Fruit fly (Drosophila melanogaster) whole organism, prepupa: ENCODE data around the gene mdlc.

ENCODE experiments used
- CG10669 ChIP-seq: fragments of 200-800 bp; sonication (Bioruptor generic); optimal IDR thresholded peaks from 3 replicates; lab custom pipeline; 2018; ENCODE audit warnings: missing biosample characterization, mild to moderate bottlenecking, missing genetic modification characterization, moderate library complexity
- CG11294 ChIP-seq: fragments of 200-800 bp; sonication (Bioruptor generic); IDR thresholded peaks from 2 replicates; pipeline ENCODE4 v1.3.6; 2022; ENCODE audit warnings: missing biosample characterization, missing genetic modification characterization
- CG11902 ChIP-seq: fragments of 200-800 bp; sonication (Bioruptor generic); optimal IDR thresholded peaks from 3 replicates; lab custom pipeline; 2016; ENCODE audit warnings: missing biosample characterization, missing genetic modification characterization
- CG1621 ChIP-seq: fragments of 200-800 bp; sonication (Bioruptor generic); optimal IDR thresholded peaks from 3 replicates; lab custom pipeline; 2018; ENCODE audit warnings: missing biosample characterization, mild to moderate bottlenecking, missing genetic modification characterization
- CG31627 ChIP-seq: fragments of 200-800 bp; sonication (Bioruptor generic); optimal IDR thresholded peaks from 3 replicates; lab custom pipeline; 2016; ENCODE audit warnings: missing biosample characterization, missing genetic modification characterization
- CG32006 ChIP-seq: fragments of 200-800 bp; sonication (Bioruptor generic); optimal IDR thresholded peaks from 3 replicates; lab custom pipeline; 2017; ENCODE audit warnings: missing biosample characterization, mild to moderate bottlenecking, missing genetic modification characterization
- CG3919 ChIP-seq: fragments of 200-800 bp; sonication (Bioruptor generic); optimal IDR thresholded peaks from 3 replicates; lab custom pipeline; 2016; ENCODE audit warnings: missing biosample characterization, missing genetic modification characterization
- CG4318 ChIP-seq: fragments of 200-800 bp; sonication (Bioruptor generic); optimal IDR thresholded peaks from 3 replicates; lab custom pipeline; 2017; ENCODE audit warnings: missing biosample characterization, mild to moderate bottlenecking, missing genetic modification characterization
- CG6163 ChIP-seq: fragments of 200-800 bp; sonication (Bioruptor generic); IDR thresholded peaks from 3 replicates; pipeline ENCODE4 v1.3.6; 2022; ENCODE audit warnings: missing biosample characterization, missing genetic modification characterization
- CG6792 ChIP-seq: fragments of 200-800 bp; sonication (Bioruptor generic); optimal IDR thresholded peaks from 3 replicates; lab custom pipeline; 2016; ENCODE audit warnings: missing biosample characterization, missing genetic modification characterization
- CG6808 ChIP-seq: fragments of 200-800 bp; sonication (Bioruptor generic); optimal IDR thresholded peaks from 3 replicates; lab custom pipeline; 2017; ENCODE audit warnings: missing biosample characterization, missing genetic modification characterization, mild to moderate bottlenecking, moderate library complexity, missing genetic modification reagents
- CG6854 ChIP-seq: fragments of 200-800 bp; sonication (Bioruptor generic); optimal IDR thresholded peaks from 2 replicates; lab custom pipeline; 2017; ENCODE audit warnings: missing biosample characterization, mild to moderate bottlenecking, missing genetic modification characterization
- CG8119 ChIP-seq: fragments of 200-800 bp; sonication (Bioruptor generic); IDR thresholded peaks from 3 replicates; pipeline ENCODE4 v1.3.6; 2022; ENCODE audit warnings: missing biosample characterization, missing genetic modification characterization
- CG8632 ChIP-seq: fragments of 200-800 bp; sonication (Bioruptor generic); optimal IDR thresholded peaks from 3 replicates; lab custom pipeline; 2016; ENCODE audit warnings: missing biosample characterization, missing genetic modification characterization
- Eip78C ChIP-seq: fragments of 200-800 bp; sonication (Bioruptor generic); peaks from one replicate; lab custom pipeline; 2016; ENCODE audit warnings: missing biosample characterization, missing genetic modification characterization
- Eip93F ChIP-seq: fragments of 200-800 bp; sonication (Bioruptor generic); optimal IDR thresholded peaks from 2 replicates; lab custom pipeline; 2016; ENCODE audit warnings: missing biosample characterization, mild to moderate bottlenecking, missing genetic modification characterization
- Ets21C ChIP-seq: fragments of 200-800 bp; sonication (Bioruptor generic); optimal IDR thresholded peaks from 3 replicates; lab custom pipeline; 2016; ENCODE audit warnings: missing biosample characterization, missing genetic modification characterization
- Gug ChIP-seq: fragments of 200-800 bp; sonication (Bioruptor generic); IDR thresholded peaks from 2 replicates; pipeline ENCODE4 v1.3.6; 2022; ENCODE audit warnings: missing biosample characterization, missing genetic modification characterization
- Hr38 ChIP-seq: sonication (Bioruptor generic); optimal IDR thresholded peaks from 2 replicates; lab custom pipeline; 2016; ENCODE audit warnings: missing biosample characterization, missing genetic modification characterization
- Hr4 ChIP-seq: fragments of 200-800 bp; sonication (Bioruptor generic); optimal IDR thresholded peaks from 3 replicates; lab custom pipeline; 2016; ENCODE audit warnings: missing biosample characterization, missing genetic modification characterization
- Lpt ChIP-seq: fragments of 200-800 bp; sonication (Bioruptor generic); optimal IDR thresholded peaks from 3 replicates; lab custom pipeline; 2016; ENCODE audit warnings: missing biosample characterization, missing genetic modification characterization
- Met ChIP-seq: fragments of 200-800 bp; sonication (Bioruptor generic); optimal IDR thresholded peaks from 3 replicates; lab custom pipeline; 2016; ENCODE audit warnings: missing biosample characterization, missing genetic modification characterization
- OdsH ChIP-seq: fragments of 200-800 bp; sonication (Bioruptor generic); optimal IDR thresholded peaks from 3 replicates; lab custom pipeline; 2016; ENCODE audit warnings: missing biosample characterization, missing genetic modification characterization
- Smox ChIP-seq: fragments of 200-800 bp; sonication (Bioruptor generic); optimal IDR thresholded peaks from 3 replicates; lab custom pipeline; 2016; ENCODE audit warnings: missing biosample characterization, missing genetic modification characterization
- Sox102F ChIP-seq: fragments of 200-800 bp; sonication (Bioruptor generic); optimal IDR thresholded peaks from 2 replicates; lab custom pipeline; 2016; ENCODE audit warnings: missing biosample characterization, mild to moderate bottlenecking, missing genetic modification characterization
- Sox14 ChIP-seq: fragments of 200-800 bp; sonication (Bioruptor generic); optimal IDR thresholded peaks from 3 replicates; lab custom pipeline; 2016; ENCODE audit warnings: missing biosample characterization, missing genetic modification characterization
- Sox15 ChIP-seq: fragments of 200-800 bp; sonication (Bioruptor generic); optimal IDR thresholded peaks from 3 replicates; lab custom pipeline; 2016; ENCODE audit warnings: missing biosample characterization, missing genetic modification characterization
- achi ChIP-seq: fragments of 200-800 bp; sonication (Bioruptor generic); optimal IDR thresholded peaks from 3 replicates; lab custom pipeline; 2016; ENCODE audit warnings: missing biosample characterization, missing genetic modification characterization
- cyc ChIP-seq: fragments of 200-800 bp; sonication (Bioruptor generic); optimal IDR thresholded peaks from 3 replicates; lab custom pipeline; 2016; ENCODE audit warnings: missing biosample characterization, missing genetic modification characterization
- dac ChIP-seq: fragments of 200-800 bp; sonication (Bioruptor generic); optimal IDR thresholded peaks from 2 replicates; lab custom pipeline; 2017; ENCODE audit warnings: missing biosample characterization, mild to moderate bottlenecking, missing genetic modification characterization
- dsx ChIP-seq: fragments of 200-800 bp; optimal IDR thresholded peaks from 3 replicates; lab custom pipeline; 2019; ENCODE audit warnings: missing biosample characterization, mild to moderate bottlenecking, missing genetic modification characterization, moderate library complexity; ENCODE audit not compliant: poor library complexity, severe bottlenecking
- eg ChIP-seq: fragments of 200-800 bp; sonication (Bioruptor generic); IDR thresholded peaks from 3 replicates; pipeline ENCODE4 v1.3.6; 2022; ENCODE audit warnings: missing biosample characterization, missing genetic modification characterization
- esn ChIP-seq: fragments of 200-800 bp; sonication (Bioruptor generic); optimal IDR thresholded peaks from 2 replicates; lab custom pipeline; 2016; ENCODE audit warnings: missing biosample characterization, mild to moderate bottlenecking, missing genetic modification characterization, moderate library complexity
- fd59A ChIP-seq: fragments of 200-800 bp; sonication (Bioruptor generic); optimal IDR thresholded peaks from 2 replicates; lab custom pipeline; 2017; ENCODE audit warnings: missing biosample characterization, mild to moderate bottlenecking, missing genetic modification characterization, missing genetic modification reagents
- fd85E ChIP-seq: fragments of 200-800 bp; sonication (Bioruptor generic); optimal IDR thresholded peaks from 3 replicates; lab custom pipeline; 2016; ENCODE audit warnings: missing biosample characterization, missing genetic modification characterization
- fkh ChIP-seq: fragments of 200-800 bp; sonication (Bioruptor generic); optimal IDR thresholded peaks from 3 replicates; lab custom pipeline; 2017; ENCODE audit warnings: missing biosample characterization, mild to moderate bottlenecking, missing genetic modification characterization, moderate library complexity
- lz ChIP-seq: fragments of 200-800 bp; sonication (Bioruptor generic); optimal IDR thresholded peaks from 3 replicates; lab custom pipeline; 2016; ENCODE audit warnings: missing biosample characterization, missing genetic modification characterization
- net ChIP-seq: fragments of 200-800 bp; sonication (Bioruptor generic); optimal IDR thresholded peaks from 3 replicates; lab custom pipeline; 2016; ENCODE audit warnings: missing biosample characterization, missing genetic modification characterization
- salr ChIP-seq, 2 experiments: fragments of 200-800 bp; sonication (Bioruptor generic); optimal IDR thresholded peaks; 3 replicates each; lab custom pipeline; 2016 to 2018; ENCODE audit warnings: missing biosample characterization in 2 of 2, missing genetic modification characterization in 2 of 2, mild to moderate bottlenecking in 1 of 2
- spab ChIP-seq: fragments of 200-800 bp; sonication (Bioruptor generic); optimal IDR thresholded peaks from 2 replicates; lab custom pipeline; 2017; ENCODE audit warnings: missing biosample characterization, mild to moderate bottlenecking, missing genetic modification characterization, missing genetic modification reagents
- svp ChIP-seq: fragments of 200-800 bp; sonication (Bioruptor generic); peaks from one replicate; lab custom pipeline; 2016; ENCODE audit warnings: missing biosample characterization, missing genetic modification characterization
- topi ChIP-seq: fragments of 200-800 bp; sonication (Bioruptor generic); optimal IDR thresholded peaks from 3 replicates; lab custom pipeline; 2016; ENCODE audit warnings: missing biosample characterization, missing genetic modification characterization

mdlc gene

dm6 chr3R:20010942-20011341, 46.6 kb upstream of the mdlc start:
- TF ChIP-seq dac, result no peak
- TF ChIP-seq Lpt (GFP tag; lab: Kevin White, UChicago), result no peak

dm6 chr3R:20012688-20013087, 44.9 kb upstream of the mdlc start:
- TF ChIP-seq Smox (no peak), CG4318 (GFP tag; lab: Kevin White, UChicago) (no peak), CG1621 (tag; lab: Kevin White, UChicago) (no peak), Lpt (GFP tag; lab: Kevin White, UChicago) (no peak), Gug (GFP tag; lab: Robert Waterston, UW) (no peak), fkh (GFP tag; lab: Kevin White, UChicago) (no peak), CG8632 (GFP tag; lab: Kevin White, UChicago) (no peak), CG11902 (no peak), Sox14 (no peak), CG32006 (GFP tag; lab: Kevin White, UChicago) (no peak), dsx (GFP tag; lab: Kevin White, UChicago) (no peak), net (GFP tag; lab: Kevin White, UChicago) (no peak), CG6163 (GFP tag; lab: Robert Waterston, UW) (no peak), cyc (GFP tag; lab: Kevin White, UChicago) (no peak), CG6808 (no peak)

dm6 chr3R:20013404-20013922, 44.1 kb upstream of the mdlc start, which contains the start of the genes CG17190 and CG4836:
TSS of gene CG17190 (minus strand) at chr3R:20013504.
TSS of gene CG4836 (plus strand) at chr3R:20013872.
- TF ChIP-seq esn (no peak), Eip93F (GFP tag; lab: Kevin White, UChicago) (no peak), CG8119 (GFP tag; lab: Robert Waterston, UW) (no peak), spab (GFP tag; lab: Kevin White, UChicago) (no peak)
- TF ChIP-seq, all 60 proteins: peak for 0

- peak; percentile 88 for TF ChIP-seq CG8119 (GFP tag; lab: Robert Waterston, UW)
- TF ChIP-seq Smox, result peak; percentile 89
- no peak for TF ChIP-seq Met (GFP tag; lab: Kevin White, UChicago)
- TF ChIP-seq svp (GFP tag; lab: Kevin White, UChicago), result no peak
- TF ChIP-seq Gug (GFP tag; lab: Robert Waterston, UW), result peak; percentile 81
- peak; percentile 74 for TF ChIP-seq CG6792
- peak; percentile 90 for TF ChIP-seq CG32006 (GFP tag; lab: Kevin White, UChicago)
- TF ChIP-seq Sox102F, result no peak
- TF ChIP-seq CG11294 (GFP tag; lab: Robert Waterston, UW), result peak; percentile 66
- TF ChIP-seq esn, result peak; percentile 89
- peak; percentile 92 for TF ChIP-seq CG31627 (GFP tag; lab: Kevin White, UChicago)
- TF ChIP-seq salr (GFP tag; optimal IDR thresholded peaks at IDR 0.05; lab: Kevin White, UChicago), result peak; percentile 45 to 87
- TF ChIP-seq Sox14, result peak; percentile 87
- TF ChIP-seq CG3919 (GFP tag; lab: Kevin White, UChicago), result no peak
- TF ChIP-seq CG1621 (tag; lab: Kevin White, UChicago), result no peak
- TF ChIP-seq fd59A (GFP tag; lab: Kevin White, UChicago), result peak; percentile 79
- peak; percentile 83 for TF ChIP-seq CG4318 (GFP tag; lab: Kevin White, UChicago)
- peak; percentile 52 for TF ChIP-seq Lpt (GFP tag; lab: Kevin White, UChicago)
- TF ChIP-seq topi (GFP tag; lab: Kevin White, UChicago), result peak; percentile 75
- TF ChIP-seq dsx (GFP tag; lab: Kevin White, UChicago), result no peak
- TF ChIP-seq CG8632 (GFP tag; lab: Kevin White, UChicago), result peak; percentile 89
- TF ChIP-seq Eip78C, result peak; percentile 96
- TF ChIP-seq CG10669, result no peak
- peak; percentile 86 for TF ChIP-seq net (GFP tag; lab: Kevin White, UChicago)
- peak; percentile 84 for TF ChIP-seq achi (GFP tag; lab: Kevin White, UChicago)
- peak; percentile 84 for TF ChIP-seq lz (GFP tag; lab: Kevin White, UChicago)
- peak; percentile 8 for TF ChIP-seq Hr38 (GFP tag; lab: Kevin White, UChicago)
- TF ChIP-seq CG6854, result no peak
- TF ChIP-seq Eip93F (GFP tag; lab: Kevin White, UChicago), result no peak
- TF ChIP-seq fkh (GFP tag; lab: Kevin White, UChicago), result no peak
- peak; percentile 57; the same call in 2 of the 3 replicates for TF ChIP-seq CG6163 (GFP tag; lab: Robert Waterston, UW)
- TF ChIP-seq Sox15 (GFP tag; lab: Kevin White, UChicago), result peak; percentile 83
- TF ChIP-seq fd85E (GFP tag; lab: Kevin White, UChicago), result peak; percentile 6
- TF ChIP-seq eg (GFP tag; lab: Robert Waterston, UW), result peak; percentile 84
- peak; percentile 88 for TF ChIP-seq Hr4 (GFP tag; lab: Kevin White, UChicago)
- TF ChIP-seq Ets21C (GFP tag; lab: Kevin White, UChicago), result peak; percentile 78
- peak; percentile 87 for TF ChIP-seq OdsH (GFP tag; lab: Kevin White, UChicago)
Observed at dm6 chr3R:20021152-20021769, 36.3 kb upstream of the mdlc start, which contains the start of the genes PIG-L and psidin. TSS of gene PIG-L (minus strand) at chr3R:20021338. TSS of gene psidin (plus strand) at chr3R:20021704.
